Worm (Caenorhabditis elegans): ENCODE results near the gene C04E6.8.
A peak's percentile ranks its signal among the peaks of the same experiment; 100 is the strongest.

C04E6.8 gene

ce11 chrV:5845669-5846189 is 37.9 kb downstream of the C04E6.8 start, which contains the start of gene F26F12.3:
Gene F26F12.3, minus strand, starts transcription at chrV:5845719.
- no peak for TF ChIP-seq hlh-6 (tag; optimal IDR thresholded peaks at IDR 0.05)
- peak; percentile 86 for TF ChIP-seq hlh-30 (tag; optimal IDR thresholded peaks at IDR 0.05; ENCODE audit: insufficient read depth)
- TF ChIP-seq elt-2 (tag; optimal IDR thresholded peaks at IDR 0.05) = no peak
- 0 out of 2 replicates have a peak, but pooled peaks have one; percentile 43 for TF ChIP-seq unc-3 (GFP tag; conservative IDR thresholded peaks at IDR 0.05)
- TF ChIP-seq unc-3 (tag; optimal IDR thresholded peaks at IDR 0.05) = peak; percentile 6
- TF ChIP-seq dmd-4 (tag; optimal IDR thresholded peaks at IDR 0.05; ENCODE audit: borderline replicate concordance) = no peak
- peak; percentile 14 for TF ChIP-seq nhr-232 (tag; optimal IDR thresholded peaks at IDR 0.05)
- TF ChIP-seq ets-4 (tag; optimal IDR thresholded peaks at IDR 0.05) = peak; percentile 3
- no peak for TF ChIP-seq K09A11.1 (tag; optimal IDR thresholded peaks at IDR 0.05; ENCODE audit: insufficient read depth)
- peak; percentile 24 for TF ChIP-seq F13H6.1 (tag; optimal IDR thresholded peaks at IDR 0.05)
- no peak for TF ChIP-seq pha-4 (tag; optimal IDR thresholded peaks at IDR 0.05)
- no peak for TF ChIP-seq lin-11 (tag; optimal IDR thresholded peaks at IDR 0.05)
- no peak for TF ChIP-seq tbx-7 (tag; optimal IDR thresholded peaks at IDR 0.05)
- TF ChIP-seq che-1 (tag; optimal IDR thresholded peaks at IDR 0.05) = no peak
- no peak for TF ChIP-seq ceh-2 (tag; optimal IDR thresholded peaks at IDR 0.05)
- TF ChIP-seq Y22D7AL.16 (tag; optimal IDR thresholded peaks at IDR 0.05) = no peak
- peak; percentile 8 for TF ChIP-seq ceh-34 (tag; optimal IDR thresholded peaks at IDR 0.05)
- TF ChIP-seq ceh-18 (tag; optimal IDR thresholded peaks at IDR 0.05) = peak; percentile 27
- peak; percentile 38 for TF ChIP-seq ceh-31 (tag; optimal IDR thresholded peaks at IDR 0.05)
- TF ChIP-seq K02D7.2 (tag; optimal IDR thresholded peaks at IDR 0.05) = no peak
- TF ChIP-seq pqm-1 (tag; optimal IDR thresholded peaks at IDR 0.05) = peak; percentile 39
- TF ChIP-seq pag-3 (tag; optimal IDR thresholded peaks at IDR 0.05; ENCODE audit: borderline replicate concordance) = no peak
- no peak for TF ChIP-seq pax-1 (tag; optimal IDR thresholded peaks at IDR 0.05)
- TF ChIP-seq hlh-13 (GFP tag; optimal IDR thresholded peaks at IDR 0.05) = no peak
- TF ChIP-seq ceh-24 (tag; optimal IDR thresholded peaks at IDR 0.05) = no peak
- no peak for TF ChIP-seq ceh-9 (tag; optimal IDR thresholded peaks at IDR 0.05)
- no peak for TF ChIP-seq ahr-1 (tag; optimal IDR thresholded peaks at IDR 0.05)
- TF ChIP-seq rnt-1 (tag; optimal IDR thresholded peaks at IDR 0.05) = no peak
- TF ChIP-seq ceh-45 (GFP tag; IDR thresholded peaks at IDR 0.05) = no peak
- TF ChIP-seq nhr-11 (tag; optimal IDR thresholded peaks at IDR 0.05) = no peak
- TF ChIP-seq ztf-16 (tag; optimal IDR thresholded peaks at IDR 0.05) = no peak
- TF ChIP-seq nfya-1 (tag; optimal IDR thresholded peaks at IDR 0.05) = peak; percentile 20
- no peak for TF ChIP-seq zip-5 (tag; optimal IDR thresholded peaks at IDR 0.05)
- no peak for TF ChIP-seq eyg-1 (tag; optimal IDR thresholded peaks at IDR 0.05)
- TF ChIP-seq ref-2 (tag; optimal IDR thresholded peaks at IDR 0.05) = peak; percentile 5
- TF ChIP-seq dve-1 (tag; optimal IDR thresholded peaks at IDR 0.05) = no peak
- TF ChIP-seq unc-42 (tag; optimal IDR thresholded peaks at IDR 0.05) = peak; percentile 23
- TF ChIP-seq odd-2 (tag; optimal IDR thresholded peaks at IDR 0.05) = no peak
- no peak for TF ChIP-seq pha-2 (tag; optimal IDR thresholded peaks at IDR 0.05)
- no peak for TF ChIP-seq ceh-22 (tag; optimal IDR thresholded peaks at IDR 0.05)
- TF ChIP-seq T23F11.4 (GFP tag; optimal IDR thresholded peaks at IDR 0.05) = no peak
- peak; percentile 39 for TF ChIP-seq tbx-2 (tag; optimal IDR thresholded peaks at IDR 0.05)
- TF ChIP-seq pros-1 (tag; optimal IDR thresholded peaks at IDR 0.05) = no peak
- no peak for TF ChIP-seq C08G9.2 (tag; optimal IDR thresholded peaks at IDR 0.05)
- no peak for TF ChIP-seq lim-6 (tag; optimal IDR thresholded peaks at IDR 0.05)
- TF ChIP-seq pat-9 (tag; optimal IDR thresholded peaks at IDR 0.05) = no peak

Measured in whole organism, late embryonic.